Fruit fly (Drosophila melanogaster): ENCODE results near the gene bsk.

dm6 chr2L:10298306-10298705 lies 48.0 kb upstream of the bsk start:
- no peak for TF ChIP-seq Abd-B (GFP tag; optimal IDR thresholded peaks at IDR 0.05)
- TF ChIP-seq N (GFP tag; optimal IDR thresholded peaks at IDR 0.05): peak; percentile 33
- TF ChIP-seq dsf (GFP tag; optimal IDR thresholded peaks at IDR 0.05; ENCODE audit: borderline replicate concordance): no peak
- TF ChIP-seq CG32264 (GFP tag; optimal IDR thresholded peaks at IDR 0.05): no peak
- no peak for TF ChIP-seq Hnf4 (GFP tag; optimal IDR thresholded peaks at IDR 0.05)
- TF ChIP-seq br (GFP tag; optimal IDR thresholded peaks at IDR 0.05): no peak
- peak; percentile 72 for TF ChIP-seq Dif (GFP tag; optimal IDR thresholded peaks at IDR 0.05; ENCODE audit: partially characterized antibody)
- TF ChIP-seq usp (GFP tag; optimal IDR thresholded peaks at IDR 0.05): no peak
- TF ChIP-seq CrebA (GFP tag; optimal IDR thresholded peaks at IDR 0.05; ENCODE audit: borderline replicate concordance): no peak
- TF ChIP-seq Jra (GFP tag; optimal IDR thresholded peaks at IDR 0.05): no peak
